Worm (Caenorhabditis elegans) whole organism, L1 larva: ENCODE results near the gene nhr-102.

ENCODE experiments used
- dpl-1 ChIP-seq, 3 experiments: fragments of 150-350 bp in 2 of 3; sonication (generic microtip) in 1 of 3; optimal IDR thresholded peaks; 2 replicates each; lab custom pipeline; 2014 to 2017; ENCODE audit warnings: missing biosample characterization in 3 of 3, missing genetic modification characterization in 3 of 3, missing genetic modification reagents in 3 of 3
- nhr-237 ChIP-seq: fragments of 150-350 bp; optimal IDR thresholded peaks from 2 replicates; lab custom pipeline; 2014; ENCODE audit warnings: missing biosample characterization, missing genetic modification characterization
- ztf-4 ChIP-seq: fragments of 150-350 bp; optimal IDR thresholded peaks from 2 replicates; lab custom pipeline; 2014; ENCODE audit warnings: missing biosample characterization, missing genetic modification characterization

- TF ChIP-seq dpl-1 (GFP tag; optimal IDR thresholded peaks at IDR 0.05; lab: Kevin White, UChicago) (no peak), ztf-4 (tag; lab: Kevin White, UChicago) (no peak), nhr-237 (tag; lab: Kevin White, UChicago) (no peak)
Observed at ce11 chrV:15897696-15898095, 21.5 kb upstream of the nhr-102 start, which contains the start of gene str-60.
